Worm (Caenorhabditis elegans) whole organism, L1 larva: ENCODE data around the gene VY10G11R.1.
A peak's percentile ranks its signal among the peaks of the same experiment; 100 is the strongest.

ENCODE experiments used
- C04F5.9 ChIP-seq: sonication (generic microtip); optimal IDR thresholded peaks from 2 replicates; lab custom pipeline; 2016; ENCODE audit warnings: missing genetic modification characterization, missing compliant biosample characterization
- C16A3.4 ChIP-seq: fragments of 150-350 bp; optimal IDR thresholded peaks from 2 replicates; lab custom pipeline; 2014; ENCODE audit warnings: missing biosample characterization, missing genetic modification characterization
- C34B4.2 ChIP-seq: sonication (generic microtip); optimal IDR thresholded peaks from 2 replicates; lab custom pipeline; 2017; ENCODE audit warnings: mild to moderate bottlenecking, missing genetic modification characterization, missing compliant biosample characterization
- F16B12.6 ChIP-seq: fragments of 150-350 bp; optimal IDR thresholded peaks from 2 replicates; lab custom pipeline; 2014; ENCODE audit warnings: missing biosample characterization, missing genetic modification characterization
- aha-1 ChIP-seq: fragments of 150-350 bp; optimal IDR thresholded peaks from 2 replicates; lab custom pipeline; 2014; ENCODE audit warnings: missing biosample characterization, missing genetic modification characterization
- alr-1 ChIP-seq: fragments of 200-800 bp; sonication (Bioruptor generic); optimal IDR thresholded peaks from 2 replicates; lab custom pipeline; 2018; ENCODE audit warnings: borderline replicate concordance, mild to moderate bottlenecking, missing genetic modification characterization, missing compliant biosample characterization
- aly-2 ChIP-seq: fragments of 150-350 bp; optimal IDR thresholded peaks from 2 replicates; lab custom pipeline; 2014; ENCODE audit warnings: missing biosample characterization, missing genetic modification characterization
- blmp-1 ChIP-seq: fragments of 150-350 bp; optimal IDR thresholded peaks from 2 replicates; lab custom pipeline; 2014; ENCODE audit warnings: missing biosample characterization, missing genetic modification characterization
- ceh-8 ChIP-seq: fragments of 200-800 bp; sonication (Bioruptor generic); optimal IDR thresholded peaks from 2 replicates; lab custom pipeline; 2018; ENCODE audit warnings: mild to moderate bottlenecking, missing genetic modification characterization, moderate library complexity, missing compliant biosample characterization
- ceh-88 ChIP-seq: fragments of 200-800 bp; sonication (Bioruptor generic); IDR thresholded peaks from 2 replicates; pipeline ENCODE4 v1.3.6; 2022; ENCODE audit warnings: missing genetic modification characterization, missing compliant biosample characterization
- ceh-90 ChIP-seq: sonication (generic microtip); optimal IDR thresholded peaks from 2 replicates; lab custom pipeline; 2016; ENCODE audit warnings: missing genetic modification characterization, missing compliant biosample characterization
- dpl-1 ChIP-seq, 3 experiments: fragments of 150-350 bp in 2 of 3; sonication (generic microtip) in 1 of 3; optimal IDR thresholded peaks; 2 replicates each; lab custom pipeline; 2014 to 2017; ENCODE audit warnings: missing biosample characterization in 3 of 3, missing genetic modification characterization in 3 of 3, missing genetic modification reagents in 3 of 3
- dsc-1 ChIP-seq: sonication (generic microtip); optimal IDR thresholded peaks from 2 replicates; lab custom pipeline; 2016; ENCODE audit warnings: mild to moderate bottlenecking, missing genetic modification characterization, missing compliant biosample characterization
- efl-1 ChIP-seq, 4 experiments: fragments of 150-350 bp; optimal IDR thresholded peaks in 3 of 4; peaks in 1 of 4; 1 replicate in 1 of 4; 2 replicates in 3 of 4; lab custom pipeline; 2014; ENCODE audit warnings: missing biosample characterization in 2 of 4, missing genetic modification characterization in 2 of 4, missing genetic modification reagents in 2 of 4
- egl-13 ChIP-seq: sonication (generic microtip); optimal IDR thresholded peaks from 2 replicates; lab custom pipeline; 2016; ENCODE audit warnings: missing genotype, missing genetic modification reagents, missing genetic modification characterization, missing compliant biosample characterization
- elt-3 ChIP-seq, 6 experiments: fragments of 150-350 bp in 1 of 6; sonication (generic microtip); optimal IDR thresholded peaks; 2 replicates each; lab custom pipeline; 2017 to 2018; ENCODE audit warnings: missing biosample characterization in 6 of 6, missing genetic modification characterization in 6 of 6, inconsistent platforms in 1 of 6
- fkh-4 ChIP-seq: sonication (generic microtip); optimal IDR thresholded peaks from 2 replicates; lab custom pipeline; 2016; ENCODE audit warnings: missing compliant biosample characterization, missing genetic modification characterization, borderline replicate concordance
- fkh-8 ChIP-seq: sonication (generic microtip); optimal IDR thresholded peaks from 2 replicates; lab custom pipeline; 2016; ENCODE audit warnings: mild to moderate bottlenecking, missing genetic modification characterization, missing compliant biosample characterization
- fos-1 ChIP-seq: fragments of 150-350 bp; optimal IDR thresholded peaks from 2 replicates; lab custom pipeline; 2014; ENCODE audit warnings: missing biosample characterization, missing genetic modification characterization
- grh-1 ChIP-seq: fragments of 200-800 bp; sonication (Bioruptor generic); IDR thresholded peaks from 2 replicates; pipeline ENCODE4 v1.3.6; 2022; ENCODE audit warnings: missing genetic modification reagents, missing genetic modification characterization, missing compliant biosample characterization
- hlh-17 ChIP-seq: fragments of 200-800 bp; sonication (Bioruptor generic); optimal IDR thresholded peaks from 2 replicates; lab custom pipeline; 2018; ENCODE audit warnings: missing genetic modification characterization, mild to moderate bottlenecking, missing compliant biosample characterization, moderate library complexity, borderline replicate concordance
- hlh-4 ChIP-seq: sonication (generic microtip); optimal IDR thresholded peaks from 2 replicates; lab custom pipeline; 2016; ENCODE audit warnings: mild to moderate bottlenecking, missing genetic modification characterization, missing compliant biosample characterization
- hpl-2 ChIP-seq: fragments of 150-350 bp; optimal IDR thresholded peaks from 2 replicates; lab custom pipeline; 2014; ENCODE audit warnings: missing biosample characterization, missing genetic modification reagents, missing genetic modification characterization
- irx-1 ChIP-seq: sonication (generic microtip); optimal IDR thresholded peaks from 2 replicates; lab custom pipeline; 2016; ENCODE audit warnings: missing genetic modification characterization, missing compliant biosample characterization
- isw-1 ChIP-seq: fragments of 200-800 bp; sonication (Bioruptor generic); IDR thresholded peaks from 2 replicates; pipeline ENCODE4 v1.3.6; 2022; ENCODE audit warnings: missing genetic modification characterization, missing compliant biosample characterization
- jun-1 ChIP-seq: fragments of 150-350 bp; optimal IDR thresholded peaks from 2 replicates; lab custom pipeline; 2014; ENCODE audit warnings: missing biosample characterization, missing genetic modification reagents, missing genetic modification characterization
- lin-14 ChIP-seq: fragments of 200-800 bp; sonication (Bioruptor generic); optimal IDR thresholded peaks from 2 replicates; lab custom pipeline; 2018; ENCODE audit warnings: mild to moderate bottlenecking, missing genetic modification characterization, moderate library complexity, missing compliant biosample characterization
- lin-15B ChIP-seq: fragments of 150-350 bp; sonication (generic microtip); optimal IDR thresholded peaks from 3 replicates; lab custom pipeline; 2014; ENCODE audit warnings: missing biosample characterization, missing genetic modification characterization
- lin-39 ChIP-seq: fragments of 150-350 bp; optimal IDR thresholded peaks from 2 replicates; lab custom pipeline; 2014; ENCODE audit warnings: missing biosample characterization, missing genetic modification reagents, missing genetic modification characterization
- lir-3 ChIP-seq: sonication (generic microtip); optimal IDR thresholded peaks from 2 replicates; lab custom pipeline; 2016; ENCODE audit warnings: mild to moderate bottlenecking, missing genetic modification characterization, moderate library complexity, missing compliant biosample characterization; ENCODE audit not compliant: poor library complexity
- mab-9 ChIP-seq: fragments of 200-800 bp; sonication (Bioruptor generic); IDR thresholded peaks from 2 replicates; pipeline ENCODE4 v1.3.6; 2022; ENCODE audit warnings: missing genetic modification reagents, missing genetic modification characterization, missing compliant biosample characterization
- mdl-1 ChIP-seq, 2 experiments: fragments of 150-350 bp; optimal IDR thresholded peaks; 2 replicates each; lab custom pipeline; 2014 to 2017; ENCODE audit warnings: missing biosample characterization in 2 of 2, missing genetic modification characterization in 2 of 2, inconsistent platforms in 1 of 2
- nhr-12 ChIP-seq: sonication (generic microtip); optimal IDR thresholded peaks from 2 replicates; lab custom pipeline; 2017; ENCODE audit warnings: missing biosample characterization, missing genetic modification characterization
- nhr-47 ChIP-seq: sonication (generic microtip); optimal IDR thresholded peaks from 2 replicates; lab custom pipeline; 2016; ENCODE audit warnings: mild to moderate bottlenecking, missing genetic modification characterization, moderate library complexity, missing compliant biosample characterization
- nhr-76 ChIP-seq: sonication (generic microtip); optimal IDR thresholded peaks from 2 replicates; lab custom pipeline; 2017; ENCODE audit warnings: missing biosample characterization, missing genetic modification characterization
- nhr-77 ChIP-seq: fragments of 150-350 bp; optimal IDR thresholded peaks from 2 replicates; lab custom pipeline; 2014; ENCODE audit warnings: missing biosample characterization, missing genetic modification characterization
- pag-3 ChIP-seq: sonication (generic microtip); optimal IDR thresholded peaks from 2 replicates; lab custom pipeline; 2017; ENCODE audit warnings: missing genetic modification characterization, mild to moderate bottlenecking, missing compliant biosample characterization, antibody characterized with exemption, borderline replicate concordance; ENCODE audit not compliant: insufficient read depth
- pqm-1 ChIP-seq: sonication (generic microtip); optimal IDR thresholded peaks from 3 replicates; lab custom pipeline; 2017; ENCODE audit warnings: missing biosample characterization, missing genetic modification characterization
- snu-23 ChIP-seq: sonication (generic microtip); optimal IDR thresholded peaks from 2 replicates; lab custom pipeline; 2016; ENCODE audit warnings: missing genetic modification characterization, missing compliant biosample characterization
- sup-37 ChIP-seq: fragments of 200-800 bp; sonication (Bioruptor generic); optimal IDR thresholded peaks from 2 replicates; lab custom pipeline; 2018; ENCODE audit warnings: mild to moderate bottlenecking, missing genetic modification characterization, missing compliant biosample characterization
- swsn-7 ChIP-seq: sonication (generic microtip); optimal IDR thresholded peaks from 2 replicates; lab custom pipeline; 2016; ENCODE audit warnings: missing genetic modification characterization, missing compliant biosample characterization
- unc-130 ChIP-seq: fragments of 150-350 bp; optimal IDR thresholded peaks from 2 replicates; lab custom pipeline; 2017; ENCODE audit warnings: missing biosample characterization, missing genetic modification characterization, inconsistent platforms
- unc-30 ChIP-seq: sonication (generic microtip); optimal IDR thresholded peaks from 2 replicates; lab custom pipeline; 2017; ENCODE audit warnings: missing biosample characterization, missing genetic modification characterization
- unc-62 ChIP-seq: fragments of 150-350 bp; optimal IDR thresholded peaks from 2 replicates; lab custom pipeline; 2014; ENCODE audit warnings: missing biosample characterization, missing genetic modification reagents, missing genetic modification characterization
- unc-86 ChIP-seq: sonication (generic microtip); optimal IDR thresholded peaks from 2 replicates; lab custom pipeline; 2016; ENCODE audit warnings: missing genetic modification characterization, missing compliant biosample characterization
- unc-98 ChIP-seq: fragments of 200-800 bp; sonication (Bioruptor generic); IDR thresholded peaks from 2 replicates; pipeline ENCODE4 v1.3.6; 2022; ENCODE audit warnings: missing genetic modification characterization, missing compliant biosample characterization
- vab-15 ChIP-seq: sonication (generic microtip); optimal IDR thresholded peaks from 2 replicates; lab custom pipeline; 2017; ENCODE audit warnings: missing genotype, mild to moderate bottlenecking, missing genetic modification characterization, missing compliant biosample characterization
- zip-4 ChIP-seq: fragments of 200-800 bp; sonication (Bioruptor generic); optimal IDR thresholded peaks from 2 replicates; lab custom pipeline; 2018; ENCODE audit warnings: mild to moderate bottlenecking, missing genetic modification characterization, moderate library complexity, missing compliant biosample characterization
- ztf-11 ChIP-seq, 2 experiments: sonication (generic microtip); optimal IDR thresholded peaks; 2 replicates each; lab custom pipeline; 2016 to 2017; ENCODE audit warnings: missing genetic modification characterization in 2 of 2, missing biosample characterization in 1 of 2, missing compliant biosample characterization in 1 of 2

Gene VY10G11R.1

DNA sequence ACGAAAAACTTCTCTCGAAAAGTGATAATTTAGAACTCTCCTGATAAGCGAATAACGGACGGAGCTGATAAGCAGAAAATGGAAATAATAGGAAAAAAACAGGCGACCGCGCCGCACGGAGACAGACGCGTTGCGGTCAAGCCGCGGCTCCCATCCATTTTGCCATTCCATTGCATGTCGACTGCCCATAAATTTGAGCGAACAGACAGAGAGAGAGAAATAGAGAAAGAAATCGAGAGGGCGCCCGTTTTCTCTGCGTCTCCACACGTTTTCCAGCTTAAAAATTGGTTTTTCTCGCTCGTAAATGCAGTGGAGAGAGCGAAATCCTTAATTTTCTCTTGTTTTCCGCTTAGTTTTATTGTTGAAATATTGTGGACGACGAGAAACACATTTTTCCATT is 31.1 kb upstream of the VY10G11R.1 start (continued):
- TF ChIP-seq irx-1 (tag; lab: Kevin White, UChicago) (no peak), hlh-17 (GFP tag; lab: Kevin White, UChicago) (no peak), unc-98 (GFP tag; lab: Robert Waterston, UW) (no peak), dpl-1 (GFP tag; optimal IDR thresholded peaks at IDR 0.05; lab: Kevin White, UChicago) (peak in 2 of 3 experiments; percentile 28 to 31), isw-1 (GFP tag; lab: Robert Waterston, UW) (peak; percentile 15), efl-1 (optimal IDR thresholded peaks at IDR 0.05; lab: Kevin White, UChicago) (peak; percentile 41 to 70), efl-1 (GFP tag; optimal IDR thresholded peaks at IDR 0.05 in 1 of 2; lab: Kevin White, UChicago) (peak; percentile 8 to 86), nhr-76 (tag; lab: Kevin White, UChicago) (no peak), mab-9 (GFP tag; lab: Robert Waterston, UW) (no peak), aha-1 (no peak), zip-4 (GFP tag; lab: Kevin White, UChicago) (no peak), F16B12.6 (tag; lab: Kevin White, UChicago) (no peak), unc-130 (tag; lab: Kevin White, UChicago) (peak; percentile 20), sup-37 (GFP tag; lab: Kevin White, UChicago) (no peak), unc-30 (tag; lab: Kevin White, UChicago) (no peak), blmp-1 (peak; percentile 70), lin-14 (GFP tag; lab: Kevin White, UChicago) (peak; percentile 85), ztf-11 (tag; optimal IDR thresholded peaks at IDR 0.05; lab: Kevin White, UChicago) (no peak), nhr-12 (tag; lab: Kevin White, UChicago) (no peak), jun-1 (tag; lab: Kevin White, UChicago) (peak; percentile 53), C34B4.2 (tag; lab: Kevin White, UChicago) (no peak), lir-3 (tag; lab: Kevin White, UChicago) (no peak), fkh-8 (tag; lab: Kevin White, UChicago) (no peak), lin-39 (no peak), unc-62 (no peak), dsc-1 (tag; lab: Kevin White, UChicago) (peak; percentile 82), hpl-2 (GFP tag; lab: Kevin White, UChicago) (no peak)

DNA sequence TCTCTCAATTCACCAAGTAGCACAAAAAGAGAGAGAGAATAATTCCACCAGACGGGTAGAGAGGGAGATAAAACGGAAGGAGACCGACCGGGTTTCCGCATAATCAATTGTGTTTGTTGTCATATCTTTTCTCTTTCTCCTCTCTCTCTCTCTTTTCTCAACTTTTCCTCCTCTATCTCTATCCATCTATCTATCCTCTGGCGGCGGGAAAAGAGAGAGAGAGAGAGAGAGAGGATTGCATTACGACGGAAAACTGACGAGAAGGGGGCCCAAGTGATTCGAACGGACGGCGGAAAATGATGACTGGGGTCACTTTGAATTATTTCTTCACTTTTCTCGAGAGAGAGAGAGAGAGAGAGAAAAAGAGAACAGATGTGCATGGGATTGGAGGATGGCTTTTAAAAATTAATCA is 27.2 kb upstream of the VY10G11R.1 start:
- TF ChIP-seq elt-3 (tag; optimal IDR thresholded peaks at IDR 0.05; lab: Kevin White, UChicago) (peak in 2 of 6 experiments; percentile 6 to 13), ceh-8 (GFP tag; lab: Kevin White, UChicago) (peak; percentile 1), C04F5.9 (no peak), swsn-7 (peak; percentile 55), snu-23 (GFP tag; lab: Kevin White, UChicago) (peak; percentile 76), egl-13 (peak; percentile 30), unc-86 (no peak), alr-1 (tag; lab: Kevin White, UChicago) (no peak), dpl-1 (GFP tag; optimal IDR thresholded peaks at IDR 0.05; lab: Kevin White, UChicago) (peak; percentile 30 to 59 (median 47)), nhr-47 (tag; lab: Kevin White, UChicago) (peak; percentile 69), lin-39 (peak; percentile 52), aly-2 (tag; lab: Kevin White, UChicago) (no peak), nhr-77 (tag; lab: Kevin White, UChicago) (peak; percentile 31), hlh-4 (tag; lab: Kevin White, UChicago) (no peak), C16A3.4 (tag; lab: Kevin White, UChicago) (peak; percentile 17), vab-15 (tag; lab: Kevin White, UChicago) (no peak), mdl-1 (tag; optimal IDR thresholded peaks at IDR 0.05; lab: Kevin White, UChicago) (peak in 1 of 2 experiments; percentile 10), unc-62 (no peak), lin-15B (tag; lab: Kevin White, UChicago) (no peak), dsc-1 (tag; lab: Kevin White, UChicago) (peak; percentile 72), grh-1 (GFP tag; lab: Robert Waterston, UW) (no peak), pag-3 (tag; lab: Kevin White, UChicago) (peak; percentile 29), jun-1 (tag; lab: Kevin White, UChicago) (no peak), hlh-17 (GFP tag; lab: Kevin White, UChicago) (no peak), nhr-12 (tag; lab: Kevin White, UChicago) (no peak), ceh-90 (tag; lab: Kevin White, UChicago) (no peak), irx-1 (tag; lab: Kevin White, UChicago) (peak; percentile 62), fos-1 (tag; lab: Kevin White, UChicago) (peak; percentile 36), fkh-4 (tag; lab: Kevin White, UChicago) (no peak), ceh-88 (GFP tag; lab: Robert Waterston, UW) (no peak), unc-98 (GFP tag; lab: Robert Waterston, UW) (no peak), pqm-1 (tag; lab: Kevin White, UChicago) (no peak), ztf-11 (tag; optimal IDR thresholded peaks at IDR 0.05; lab: Kevin White, UChicago) (no peak)
